Fruit fly (Drosophila melanogaster): ENCODE measurements around the gene caps.

- TF ChIP-seq Lpt (GFP tag; optimal IDR thresholded peaks at IDR 0.05): no peak
- TF ChIP-seq net (GFP tag; optimal IDR thresholded peaks at IDR 0.05): no peak
- TF ChIP-seq CG3919 (GFP tag; optimal IDR thresholded peaks at IDR 0.05): no peak
- TF ChIP-seq salr (GFP tag; optimal IDR thresholded peaks at IDR 0.05): no peak
- TF ChIP-seq fd59A (GFP tag; optimal IDR thresholded peaks at IDR 0.05): no peak
- TF ChIP-seq acj6 (GFP tag; optimal IDR thresholded peaks at IDR 0.05): no peak
- no peak for TF ChIP-seq Eip78C (GFP tag)
- no peak for TF ChIP-seq CG6854 (GFP tag; optimal IDR thresholded peaks at IDR 0.05)
- no peak for TF ChIP-seq Hr4 (GFP tag; optimal IDR thresholded peaks at IDR 0.05)
- TF ChIP-seq CG6163 (GFP tag; IDR thresholded peaks at IDR 0.05): no peak
Observed at dm6 chr3L:13248602-13249001, 20.1 kb downstream of the caps start, which contains the start of gene CG32119.
